Worm (Caenorhabditis elegans): ENCODE data around the gene EEED8.13.

The EEED8.13 gene

DNA sequence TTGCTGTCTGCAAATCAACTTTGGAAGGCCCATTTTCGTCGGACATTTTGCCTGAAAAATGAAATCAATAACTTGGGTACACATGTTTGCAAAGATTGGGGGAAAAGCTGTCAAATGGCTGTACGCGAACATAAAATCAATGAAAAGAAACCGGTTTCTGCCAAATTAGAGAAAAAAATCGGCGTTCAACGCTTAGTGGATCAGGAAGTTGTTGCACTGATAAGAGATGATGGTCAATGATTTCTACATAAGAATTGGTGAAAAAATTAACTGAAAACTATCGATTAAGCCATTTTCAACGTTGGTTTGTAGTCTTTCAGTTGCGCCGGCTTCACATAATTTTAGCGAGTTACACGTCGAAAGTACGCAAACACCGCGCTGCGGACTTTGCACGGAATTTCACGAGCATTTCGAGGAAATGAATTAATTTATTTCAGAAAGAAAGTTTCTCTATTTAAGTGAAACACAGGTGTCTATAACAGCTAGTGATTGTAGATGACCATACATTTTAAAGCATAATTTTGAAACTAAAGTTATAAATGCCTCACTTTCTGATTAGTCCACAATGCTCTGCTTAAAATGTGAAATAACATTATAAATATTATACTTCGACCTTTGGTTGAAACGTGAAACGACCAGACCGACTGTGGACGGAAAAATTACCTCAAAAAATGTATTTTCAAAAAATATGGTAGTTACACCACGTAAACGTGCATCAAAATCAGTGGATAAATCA is 17.3 kb upstream of the EEED8.13 start, which contains the start of the genes F07F6.4 and F07F6.2:
F07F6.4 (minus strand) TSS at position 51 of the 736 bp plus-strand sequence.
F07F6.2 (plus strand) TSS at position 686 of the 736 bp plus-strand sequence.
- TF ChIP-seq pat-9 (tag; optimal IDR thresholded peaks at IDR 0.05) = no peak
- TF ChIP-seq unc-3 (GFP tag; conservative IDR thresholded peaks at IDR 0.05) = no peak
- peak; percentile 19 for TF ChIP-seq unc-3 (tag; optimal IDR thresholded peaks at IDR 0.05)
- TF ChIP-seq ztf-16 (tag; optimal IDR thresholded peaks at IDR 0.05) = no peak
- no peak for TF ChIP-seq ceh-19 (GFP tag; optimal IDR thresholded peaks at IDR 0.05)
- no peak for TF ChIP-seq C38D4.7 (GFP tag; optimal IDR thresholded peaks at IDR 0.05)
- TF ChIP-seq elt-2 (tag; optimal IDR thresholded peaks at IDR 0.05) = no peak
- TF ChIP-seq madf-2 (tag; optimal IDR thresholded peaks at IDR 0.05) = no peak
- TF ChIP-seq unc-42 (tag; optimal IDR thresholded peaks at IDR 0.05) = peak; percentile 35
- no peak for TF ChIP-seq T23F11.4 (GFP tag; optimal IDR thresholded peaks at IDR 0.05)
- no peak for TF ChIP-seq ceh-24 (tag; optimal IDR thresholded peaks at IDR 0.05)
- TF ChIP-seq pqm-1 (tag; optimal IDR thresholded peaks at IDR 0.05) = no peak
- peak; percentile 9 for TF ChIP-seq tbx-2 (tag; optimal IDR thresholded peaks at IDR 0.05)
- TF ChIP-seq sox-4 (tag; optimal IDR thresholded peaks at IDR 0.05) = no peak
- no peak for TF ChIP-seq ceh-9 (tag; optimal IDR thresholded peaks at IDR 0.05)
- peak; percentile 3 for TF ChIP-seq dve-1 (tag; optimal IDR thresholded peaks at IDR 0.05)
- TF ChIP-seq fax-1 (tag; optimal IDR thresholded peaks at IDR 0.05) = no peak
- no peak for TF ChIP-seq ceh-48 (tag; optimal IDR thresholded peaks at IDR 0.05)
- TF ChIP-seq fkh-10 (GFP tag; optimal IDR thresholded peaks at IDR 0.05) = no peak
- TF ChIP-seq hlh-6 (tag; optimal IDR thresholded peaks at IDR 0.05) = no peak
- TF ChIP-seq unc-55 (GFP tag; optimal IDR thresholded peaks at IDR 0.05) = no peak
- no peak for TF ChIP-seq pha-2 (tag; optimal IDR thresholded peaks at IDR 0.05)
- no peak for TF ChIP-seq F13H6.1 (tag; optimal IDR thresholded peaks at IDR 0.05)
- no peak for TF ChIP-seq fkh-6 (tag; optimal IDR thresholded peaks at IDR 0.05)
- TF ChIP-seq ceh-34 (tag; optimal IDR thresholded peaks at IDR 0.05) = no peak
- no peak for TF ChIP-seq pros-1 (tag; optimal IDR thresholded peaks at IDR 0.05)
- no peak for TF ChIP-seq ceh-6 (GFP tag; optimal IDR thresholded peaks at IDR 0.05)
- no peak for TF ChIP-seq pax-1 (tag; optimal IDR thresholded peaks at IDR 0.05)
- no peak for TF ChIP-seq hlh-15 (tag; optimal IDR thresholded peaks at IDR 0.05)
- TF ChIP-seq ceh-45 (GFP tag; IDR thresholded peaks at IDR 0.05) = no peak
- no peak for TF ChIP-seq C08G9.2 (tag; optimal IDR thresholded peaks at IDR 0.05)
- TF ChIP-seq npax-4 (tag; optimal IDR thresholded peaks at IDR 0.05) = no peak
- TF ChIP-seq ttx-3 (tag; optimal IDR thresholded peaks at IDR 0.05) = no peak
- TF ChIP-seq ahr-1 (tag; optimal IDR thresholded peaks at IDR 0.05) = no peak
- TF ChIP-seq K09A11.1 (tag; optimal IDR thresholded peaks at IDR 0.05; ENCODE audit: insufficient read depth) = no peak
- no peak for TF ChIP-seq nhr-232 (tag; optimal IDR thresholded peaks at IDR 0.05)

ce11 chrII:5426470-5426869 is 14.1 kb upstream of the EEED8.13 start:
- no peak for TF ChIP-seq ahr-1 (tag; optimal IDR thresholded peaks at IDR 0.05)
- TF ChIP-seq hlh-13 (GFP tag; optimal IDR thresholded peaks at IDR 0.05) = no peak
- no peak for TF ChIP-seq elt-2 (tag; optimal IDR thresholded peaks at IDR 0.05)
- TF ChIP-seq fkh-6 (tag; optimal IDR thresholded peaks at IDR 0.05) = no peak
- TF ChIP-seq pag-3 (tag; optimal IDR thresholded peaks at IDR 0.05; ENCODE audit: borderline replicate concordance) = no peak
- no peak for TF ChIP-seq F13H6.1 (tag; optimal IDR thresholded peaks at IDR 0.05)
- TF ChIP-seq ceh-24 (tag; optimal IDR thresholded peaks at IDR 0.05) = no peak
- no peak for TF ChIP-seq ceh-34 (tag; optimal IDR thresholded peaks at IDR 0.05)
- TF ChIP-seq fax-1 (tag; optimal IDR thresholded peaks at IDR 0.05) = no peak
- TF ChIP-seq ceh-22 (tag; optimal IDR thresholded peaks at IDR 0.05) = no peak
- TF ChIP-seq ceh-30 (tag; optimal IDR thresholded peaks at IDR 0.05) = no peak
- no peak for TF ChIP-seq C08G9.2 (tag; optimal IDR thresholded peaks at IDR 0.05)
- TF ChIP-seq unc-42 (tag; optimal IDR thresholded peaks at IDR 0.05) = no peak

Data from whole organism, late embryonic.